Worm (Caenorhabditis elegans) whole organism, young adult: Measurements from ENCODE around the gene nhr-38.

Experiments used
- F10E7.11 ChIP-seq: sonication (generic microtip); optimal IDR thresholded peaks from 2 replicates; lab custom pipeline; 2017; ENCODE audit warnings: mild to moderate bottlenecking, missing genetic modification characterization, moderate library complexity, missing compliant biosample characterization
- F23B12.7 ChIP-seq: sonication (generic microtip); optimal IDR thresholded peaks from 2 replicates; lab custom pipeline; 2017; ENCODE audit warnings: missing genetic modification characterization, mild to moderate bottlenecking, missing compliant biosample characterization, antibody characterized with exemption, moderate library complexity; ENCODE audit not compliant: insufficient read depth
- F33H1.4 ChIP-seq: fragments of 200-800 bp; sonication (Bioruptor generic); IDR thresholded peaks from 2 replicates; pipeline ENCODE4 v1.3.6; 2022; ENCODE audit warnings: missing genetic modification reagents, missing genetic modification characterization, missing compliant biosample characterization
- F37B4.10 ChIP-seq: fragments of 200-800 bp; sonication (Bioruptor generic); IDR thresholded peaks from 2 replicates; pipeline ENCODE4 v1.3.6; 2022; ENCODE audit warnings: missing genetic modification characterization, missing compliant biosample characterization
- F49E8.2 ChIP-seq: sonication (generic microtip); optimal IDR thresholded peaks from 3 replicates; lab custom pipeline; 2017; ENCODE audit warnings: missing genetic modification characterization, mild to moderate bottlenecking, missing compliant biosample characterization, antibody characterized with exemption, moderate library complexity; ENCODE audit not compliant: insufficient read depth
- K12H6.12 ChIP-seq: fragments of 200-800 bp; sonication (Bioruptor generic); optimal IDR thresholded peaks from 2 replicates; lab custom pipeline; 2018; ENCODE audit warnings: mild to moderate bottlenecking, missing genetic modification characterization, missing compliant biosample characterization
- Y53G8AR.9 ChIP-seq: fragments of 200-800 bp; sonication (Bioruptor generic); conservative IDR thresholded peaks from 2 replicates; pipeline ENCODE4 v1.3.6; 2022; ENCODE audit warnings: missing genetic modification reagents, missing genetic modification characterization, missing compliant biosample characterization
- ama-1 ChIP-seq, 3 experiments: fragments of 150-350 bp in 1 of 3; sonication (generic microtip) in 2 of 3; optimal IDR thresholded peaks; 2 replicates each; lab custom pipeline; 2014 to 2018; ENCODE audit warnings: missing biosample characterization in 2 of 3, missing genetic modification characterization in 2 of 3, missing genetic modification reagents in 2 of 3
- bed-2 ChIP-seq: fragments of 200-800 bp; sonication (Bioruptor generic); IDR thresholded peaks from 2 replicates; pipeline ENCODE4 v1.3.6; 2022; ENCODE audit warnings: missing genetic modification reagents, missing genetic modification characterization, missing compliant biosample characterization
- ccch-3 ChIP-seq: fragments of 200-800 bp; sonication (Bioruptor generic); optimal IDR thresholded peaks from 2 replicates; lab custom pipeline; 2018; ENCODE audit warnings: mild to moderate bottlenecking, missing genetic modification characterization, missing compliant biosample characterization
- dox-1 ChIP-seq: fragments of 200-800 bp; sonication (Bioruptor generic); IDR thresholded peaks from 2 replicates; pipeline ENCODE4 v1.3.6; 2022; ENCODE audit warnings: missing genetic modification reagents, missing genetic modification characterization, missing compliant biosample characterization
- ets-4 ChIP-seq: fragments of 200-800 bp; sonication (Bioruptor generic); optimal IDR thresholded peaks from 2 replicates; lab custom pipeline; 2018; ENCODE audit warnings: mild to moderate bottlenecking, missing genetic modification characterization, missing compliant biosample characterization
- gei-17 ChIP-seq: fragments of 200-800 bp; sonication (Bioruptor generic); optimal IDR thresholded peaks from 2 replicates; lab custom pipeline; 2018; ENCODE audit warnings: mild to moderate bottlenecking, missing genetic modification characterization, missing compliant biosample characterization
- him-1 ChIP-seq: sonication (generic microtip); optimal IDR thresholded peaks from 2 replicates; lab custom pipeline; 2016; ENCODE audit warnings: missing genotype, missing genetic modification reagents, missing genetic modification characterization, missing compliant biosample characterization
- hlh-12 ChIP-seq: sonication (generic microtip); optimal IDR thresholded peaks from 2 replicates; lab custom pipeline; 2016; ENCODE audit warnings: missing genetic modification characterization, missing compliant biosample characterization
- hlh-26 ChIP-seq: fragments of 200-800 bp; sonication (Bioruptor generic); conservative IDR thresholded peaks from 2 replicates; pipeline ENCODE4 v1.3.6; 2022; ENCODE audit warnings: missing genetic modification reagents, missing genetic modification characterization, missing compliant biosample characterization
- hmg-1.2 ChIP-seq: fragments of 200-800 bp; sonication (Bioruptor generic); IDR thresholded peaks from 2 replicates; pipeline ENCODE4 v1.3.6; 2022; ENCODE audit warnings: missing genetic modification reagents, missing genetic modification characterization, missing compliant biosample characterization
- hrde-1 ChIP-seq: sonication (generic microtip); optimal IDR thresholded peaks from 2 replicates; lab custom pipeline; 2016; ENCODE audit warnings: missing genetic modification characterization, mild to moderate bottlenecking, missing compliant biosample characterization, moderate library complexity, missing genotype, missing genetic modification reagents, borderline replicate concordance
- lin-40 ChIP-seq: sonication (generic microtip); optimal IDR thresholded peaks from 2 replicates; lab custom pipeline; 2016; ENCODE audit warnings: missing genetic modification characterization, mild to moderate bottlenecking, missing compliant biosample characterization, missing genotype, missing genetic modification reagents
- lsl-1 ChIP-seq: fragments of 200-800 bp; sonication (Bioruptor generic); optimal IDR thresholded peaks from 2 replicates; lab custom pipeline; 2018; ENCODE audit warnings: mild to moderate bottlenecking, missing genetic modification characterization, moderate library complexity, missing compliant biosample characterization
- madf-6 ChIP-seq: fragments of 200-800 bp; sonication (Bioruptor generic); IDR thresholded peaks from 2 replicates; pipeline ENCODE4 v1.3.6; 2022; ENCODE audit warnings: missing genetic modification reagents, missing genetic modification characterization, missing compliant biosample characterization
- nfya-1 ChIP-seq: sonication (generic microtip); optimal IDR thresholded peaks from 2 replicates; lab custom pipeline; 2017; ENCODE audit warnings: antibody characterized with exemption, missing compliant biosample characterization, missing genetic modification characterization, borderline replicate concordance; ENCODE audit not compliant: insufficient read depth
- nhr-80 ChIP-seq: sonication (generic microtip); optimal IDR thresholded peaks from 2 replicates; lab custom pipeline; 2016; ENCODE audit warnings: missing genetic modification characterization, missing compliant biosample characterization
- pbrm-1 ChIP-seq: fragments of 200-800 bp; sonication (Bioruptor generic); IDR thresholded peaks from 2 replicates; pipeline ENCODE4 v1.3.6; 2022; ENCODE audit warnings: missing genetic modification reagents, missing genetic modification characterization, missing compliant biosample characterization
- pha-4 ChIP-seq: fragments of 150-350 bp; sonication (generic microtip); optimal IDR thresholded peaks from 2 replicates; lab custom pipeline; 2014; ENCODE audit warnings: missing biosample characterization, missing genetic modification reagents, missing genetic modification characterization
- rec-8 ChIP-seq, 2 experiments: sonication (generic microtip); optimal IDR thresholded peaks; 2 replicates each; lab custom pipeline; 2016; ENCODE audit warnings: mild to moderate bottlenecking in 2 of 2, missing genetic modification characterization in 2 of 2, missing genetic modification reagents in 2 of 2, missing genotype in 2 of 2, missing biosample characterization in 1 of 2, missing compliant biosample characterization in 1 of 2, moderate library complexity in 1 of 2
- snpc-1.3 ChIP-seq: sonication (generic microtip); optimal IDR thresholded peaks from 2 replicates; lab custom pipeline; 2017; ENCODE audit warnings: missing genetic modification characterization, mild to moderate bottlenecking, missing compliant biosample characterization, antibody characterized with exemption, moderate library complexity, missing genotype, missing genetic modification reagents; ENCODE audit not compliant: insufficient read depth
- sptf-2 ChIP-seq: fragments of 200-800 bp; sonication (Bioruptor generic); optimal IDR thresholded peaks from 2 replicates; lab custom pipeline; 2018; ENCODE audit warnings: mild to moderate bottlenecking, missing genetic modification characterization, missing compliant biosample characterization
- tbx-9 ChIP-seq: sonication (generic microtip); optimal IDR thresholded peaks from 2 replicates; lab custom pipeline; 2016; ENCODE audit warnings: borderline replicate concordance, missing genetic modification characterization, inconsistent platforms, missing compliant biosample characterization
- unc-130 ChIP-seq: sonication (generic microtip); optimal IDR thresholded peaks from 2 replicates; lab custom pipeline; 2016; ENCODE audit warnings: missing genetic modification reagents, missing genetic modification characterization, missing compliant biosample characterization
- xnd-1 ChIP-seq: sonication (generic microtip); optimal IDR thresholded peaks from 2 replicates; lab custom pipeline; 2016; ENCODE audit warnings: missing genotype, missing genetic modification reagents, missing genetic modification characterization, missing compliant biosample characterization
- zim-3 ChIP-seq: sonication (generic microtip); optimal IDR thresholded peaks from 2 replicates; lab custom pipeline; 2017; ENCODE audit warnings: mild to moderate bottlenecking, missing genetic modification characterization, moderate library complexity, missing compliant biosample characterization
- ztf-22 ChIP-seq: fragments of 200-800 bp; sonication (Bioruptor generic); optimal IDR thresholded peaks from 2 replicates; lab custom pipeline; 2018; ENCODE audit warnings: mild to moderate bottlenecking, missing genetic modification characterization, moderate library complexity, missing compliant biosample characterization
- ztf-28 ChIP-seq: fragments of 200-800 bp; sonication (Bioruptor generic); IDR thresholded peaks from 2 replicates; pipeline ENCODE4 v1.3.6; 2022; ENCODE audit warnings: missing genetic modification reagents, missing genetic modification characterization, missing compliant biosample characterization

The nhr-38 gene

DNA sequence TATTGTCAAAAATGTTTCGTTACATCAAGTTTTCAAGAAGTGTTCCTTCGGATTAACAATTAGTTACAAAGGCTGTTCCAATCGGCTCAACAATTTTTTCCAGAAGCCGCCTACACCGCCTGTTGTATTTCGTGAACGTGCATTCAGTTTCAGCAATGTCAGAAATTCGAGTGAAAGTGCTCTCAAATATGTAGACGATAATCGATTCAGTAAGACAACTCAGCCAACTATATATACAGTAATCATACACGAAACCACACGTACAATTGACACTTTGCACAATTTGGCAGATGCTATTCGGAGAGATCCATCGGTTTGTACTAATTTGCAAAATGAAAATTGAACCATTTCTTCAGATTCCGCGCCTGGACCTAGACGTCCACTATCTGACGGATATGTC, 13.5 kb upstream of the nhr-38 start:
- TF ChIP-seq madf-6 (GFP tag; lab: Robert Waterston, UW), result peak; percentile 32; the same call in 1 of the 2 replicates
- no peak for TF ChIP-seq sptf-2 (GFP tag; lab: Kevin White, UChicago)
- peak; percentile 42 for TF ChIP-seq hrde-1 (tag; lab: Kevin White, UChicago)
- TF ChIP-seq bed-2 (GFP tag; lab: Robert Waterston, UW), result no peak
- TF ChIP-seq tbx-9, result no peak

DNA sequence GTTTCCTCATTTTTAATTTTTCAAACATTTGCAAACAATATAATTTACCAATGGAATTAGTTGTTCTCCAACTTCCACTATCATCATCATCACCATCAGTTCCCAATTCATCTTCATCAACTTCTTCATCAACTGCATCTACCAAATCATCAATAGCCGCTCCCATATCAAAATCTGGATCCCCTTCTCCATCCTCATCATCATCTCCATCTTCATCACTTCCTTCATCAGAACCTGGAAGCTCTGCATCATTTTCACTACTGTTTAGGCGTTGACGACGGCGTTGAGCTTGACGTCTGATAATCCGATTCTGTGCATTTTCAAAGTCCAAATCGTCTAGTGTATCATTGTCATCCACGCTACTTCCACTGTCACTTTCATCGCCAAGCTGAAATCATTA, 12.1 kb upstream of the nhr-38 start:
- TF ChIP-seq hmg-1.2, result no peak
- no peak for TF ChIP-seq gei-17 (GFP tag; lab: Kevin White, UChicago)
- no peak for TF ChIP-seq F33H1.4
- TF ChIP-seq unc-130, result no peak
- TF ChIP-seq F49E8.2 (tag; lab: Kevin White, UChicago), result no peak
- no peak for TF ChIP-seq Y53G8AR.9 (GFP tag; lab: Robert Waterston, UW)
- TF ChIP-seq pha-4 (tag; lab: Kevin White, UChicago), result no peak
- TF ChIP-seq ccch-3 (GFP tag; lab: Kevin White, UChicago), result no peak
- TF ChIP-seq F10E7.11 (tag; lab: Kevin White, UChicago), result no peak
- TF ChIP-seq hlh-26 (GFP tag; lab: Robert Waterston, UW), result no peak
- no peak for TF ChIP-seq sptf-2 (GFP tag; lab: Kevin White, UChicago)
- no peak for TF ChIP-seq hlh-12 (tag; lab: Kevin White, UChicago)
- no peak for TF ChIP-seq lin-40 (tag; lab: Kevin White, UChicago)

DNA sequence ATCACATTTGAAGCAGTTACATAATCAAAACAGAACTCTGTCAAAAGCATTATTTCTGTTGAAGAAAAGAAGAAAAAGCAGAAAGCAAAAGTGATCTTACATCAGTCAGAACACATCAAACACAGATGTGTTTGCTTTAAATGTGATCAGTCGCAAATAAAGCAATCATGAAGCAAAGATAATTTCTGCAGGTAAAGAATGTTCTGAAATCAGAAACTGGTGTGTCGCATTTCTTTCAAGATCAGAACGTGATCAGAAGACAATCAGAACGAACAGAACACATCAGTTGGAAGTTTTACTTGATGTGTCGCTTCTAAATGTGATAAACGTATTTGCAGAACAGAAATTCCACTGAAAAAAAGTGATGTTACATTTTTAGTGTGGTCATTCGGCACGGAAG, 10.9 kb upstream of the nhr-38 start:
- TF ChIP-seq hmg-1.2 (no peak), F37B4.10 (GFP tag; lab: Robert Waterston, UW) (no peak), F33H1.4 (no peak), F10E7.11 (tag; lab: Kevin White, UChicago) (no peak), K12H6.12 (tag; lab: Kevin White, UChicago) (no peak), nhr-80 (tag; lab: Kevin White, UChicago) (peak; percentile 62)
- TF ChIP-seq, all 124 proteins: peak for 1

DNA sequence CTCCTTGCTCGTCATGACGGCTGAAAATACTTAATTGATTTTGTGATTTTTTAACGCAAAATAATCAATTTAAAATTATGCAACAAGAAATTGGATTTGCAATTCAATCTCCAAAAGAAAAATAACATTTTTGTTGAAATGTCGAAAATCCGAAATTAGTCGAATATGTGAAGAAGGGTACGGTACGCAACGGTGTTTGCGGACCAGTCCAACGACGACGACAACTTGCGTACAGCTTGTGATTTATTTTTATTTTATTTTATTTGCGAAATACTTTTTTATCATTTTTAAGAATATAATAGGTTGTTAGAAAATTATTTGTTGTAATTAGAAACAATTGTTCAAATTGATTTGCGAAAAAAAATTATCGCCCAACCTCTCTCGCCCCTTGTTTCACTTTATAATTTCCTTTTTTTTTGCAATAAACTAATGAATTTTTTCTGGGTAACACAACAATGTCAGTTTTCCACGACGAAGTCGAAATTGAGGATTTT, 3.2 kb upstream of the nhr-38 start, which contains the start of the genes dcaf-1 and dph-3:
Gene dcaf-1, minus strand, starts transcription at position 20 of the 494 bp plus-strand sequence.
Gene dph-3, plus strand, starts transcription at position 444 of the 494 bp plus-strand sequence.
- TF ChIP-seq xnd-1 (tag; lab: Kevin White, UChicago) (no peak), lsl-1 (peak; percentile 73)

DNA sequence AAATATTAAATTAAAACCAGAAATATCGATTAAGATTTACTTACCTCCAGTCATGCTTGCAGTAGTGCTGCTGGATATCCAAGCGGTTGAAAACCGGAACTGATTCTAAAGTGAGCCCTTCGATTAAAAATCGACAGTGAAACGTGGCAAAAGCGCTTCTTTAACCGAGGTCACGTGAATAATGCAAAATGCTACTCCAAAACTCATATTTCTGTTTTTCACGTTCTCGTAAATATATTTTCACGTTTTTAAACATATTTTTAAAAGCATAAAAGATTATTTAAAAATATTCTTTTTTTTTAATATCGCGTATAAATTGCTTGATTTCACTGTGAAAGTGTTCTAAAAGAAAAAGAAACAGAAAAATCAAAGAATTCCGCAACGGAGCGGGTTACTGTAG, 782 bp upstream of the nhr-38 start, which contains the start of gene ant-1.3:
Gene ant-1.3, minus strand, starts transcription at position 101 of the 400 bp plus-strand sequence.
- no peak for TF ChIP-seq hmg-1.2
- TF ChIP-seq ccch-3 (GFP tag; lab: Kevin White, UChicago), result no peak
- no peak for TF ChIP-seq dox-1 (GFP tag; lab: Robert Waterston, UW)
- no peak for TF ChIP-seq nfya-1
- no peak for TF ChIP-seq ztf-22 (GFP tag; lab: Kevin White, UChicago)
- TF ChIP-seq rec-8 (tag; optimal IDR thresholded peaks at IDR 0.05; lab: Kevin White, UChicago), result no peak
- TF ChIP-seq ama-1 (optimal IDR thresholded peaks at IDR 0.05; lab: Kevin White, UChicago), result no peak
- TF ChIP-seq ama-1 (GFP tag; optimal IDR thresholded peaks at IDR 0.05; lab: Kevin White, UChicago), result no peak
- TF ChIP-seq ets-4 (GFP tag; lab: Kevin White, UChicago), result no peak
- no peak for TF ChIP-seq ztf-28 (GFP tag; lab: Robert Waterston, UW)
- TF ChIP-seq him-1 (tag; lab: Kevin White, UChicago), result no peak
- TF ChIP-seq snpc-1.3, result no peak
- no peak for TF ChIP-seq pbrm-1 (GFP tag; lab: Robert Waterston, UW)
- TF ChIP-seq zim-3 (tag; lab: Kevin White, UChicago), result no peak
- TF ChIP-seq F23B12.7 (tag; lab: Kevin White, UChicago), result no peak
- TF ChIP-seq, all 124 proteins: peak for 0
